Fruit fly (Drosophila melanogaster) whole organism, embryonic: ENCODE results near the gene CG34117.

Experiments
- ATbp ChIP-seq: fragments of 200-800 bp; sonication (Bioruptor generic); optimal IDR thresholded peaks from 2 replicates; lab custom pipeline; 2017; ENCODE audit warnings: missing biosample characterization, mild to moderate bottlenecking, missing genetic modification characterization, missing genetic modification reagents
- Ada2b ChIP-seq: fragments of 200-800 bp; sonication (Bioruptor generic); IDR thresholded peaks from 2 replicates; pipeline ENCODE4 v1.3.6; 2022; ENCODE audit warnings: missing biosample characterization, missing genetic modification characterization
- Adf1 ChIP-seq: fragments of 200-800 bp; sonication (Bioruptor generic); IDR thresholded peaks from 2 replicates; pipeline ENCODE4 v1.3.6; 2022; ENCODE audit warnings: missing biosample characterization, missing genetic modification characterization
- Awh ChIP-seq: fragments of 200-800 bp; sonication (Bioruptor generic); IDR thresholded peaks from 2 replicates; pipeline ENCODE4, ENCODE4 v1.3.6; 2022; ENCODE audit warnings: missing biosample characterization, missing genetic modification characterization
- Blimp-1 ChIP-seq: fragments of 200-800 bp; sonication (Bioruptor generic); optimal IDR thresholded peaks from 3 replicates; lab custom pipeline; 2018; ENCODE audit warnings: missing biosample characterization, missing genetic modification characterization, mild to moderate bottlenecking, moderate library complexity, missing genetic modification reagents
- CG10462 ChIP-seq: fragments of 200-800 bp; sonication (Bioruptor generic); optimal IDR thresholded peaks from 2 replicates; lab custom pipeline; 2016; ENCODE audit warnings: missing biosample characterization, missing genetic modification characterization
- CG10565 ChIP-seq: fragments of 200-800 bp; sonication (Bioruptor generic); optimal IDR thresholded peaks from 3 replicates; lab custom pipeline; 2016; ENCODE audit warnings: missing biosample characterization, mild to moderate bottlenecking, missing genetic modification characterization
- CG11723 ChIP-seq: fragments of 200-800 bp; sonication (Bioruptor generic); optimal IDR thresholded peaks from 2 replicates; lab custom pipeline; 2017; ENCODE audit warnings: missing biosample characterization, mild to moderate bottlenecking, missing genetic modification characterization
- CG13775 ChIP-seq: fragments of 200-800 bp; sonication (Bioruptor generic); optimal IDR thresholded peaks from 3 replicates; lab custom pipeline; 2017; ENCODE audit warnings: missing biosample characterization, mild to moderate bottlenecking, missing genetic modification characterization
- CG15011 ChIP-seq: fragments of 200-800 bp; sonication (Bioruptor generic); optimal IDR thresholded peaks from 3 replicates; lab custom pipeline; 2018; ENCODE audit warnings: missing biosample characterization, mild to moderate bottlenecking, missing genetic modification characterization
- CG15269 ChIP-seq: fragments of 200-800 bp; sonication (Bioruptor generic); optimal IDR thresholded peaks from 2 replicates; lab custom pipeline; 2018; ENCODE audit warnings: missing biosample characterization, mild to moderate bottlenecking, missing genetic modification characterization, moderate library complexity
- CG17802 ChIP-seq: fragments of 200-800 bp; sonication (Bioruptor generic); optimal IDR thresholded peaks from 2 replicates; lab custom pipeline; 2018; ENCODE audit warnings: missing biosample characterization, mild to moderate bottlenecking, missing genetic modification characterization, moderate library complexity
- CG1832 ChIP-seq: fragments of 200-800 bp; sonication (Bioruptor generic); optimal IDR thresholded peaks from 2 replicates; lab custom pipeline; 2017; ENCODE audit warnings: missing biosample characterization, mild to moderate bottlenecking, missing genetic modification characterization, inconsistent platforms
- CG2678 ChIP-seq: fragments of 200-800 bp; sonication (Bioruptor generic); optimal IDR thresholded peaks from 3 replicates; lab custom pipeline; 2019; ENCODE audit warnings: missing biosample characterization, mild to moderate bottlenecking, missing genetic modification characterization, moderate library complexity
- CG2875 ChIP-seq: fragments of 200-800 bp; sonication (Bioruptor generic); optimal IDR thresholded peaks from 2 replicates; lab custom pipeline; 2017; ENCODE audit warnings: missing biosample characterization, mild to moderate bottlenecking, missing genetic modification characterization, missing genetic modification reagents
- CG34224 ChIP-seq: fragments of 200-800 bp; sonication (Bioruptor generic); IDR thresholded peaks from 3 replicates; pipeline ENCODE4 v1.3.6; 2022; ENCODE audit warnings: missing biosample characterization, missing genetic modification characterization; ENCODE audit not compliant: partially characterized antibody
- CG4730 ChIP-seq: fragments of 200-800 bp; sonication (Bioruptor generic); IDR thresholded peaks from 2 replicates; pipeline ENCODE4 v1.3.6; 2022; ENCODE audit warnings: missing biosample characterization, missing genetic modification characterization
- CG6689 ChIP-seq: fragments of 200-800 bp; sonication (Bioruptor generic); IDR thresholded peaks from 2 replicates; pipeline ENCODE4 v1.3.6; 2022; ENCODE audit warnings: missing biosample characterization, missing genetic modification characterization
- CG6813 ChIP-seq: fragments of 200-800 bp; sonication (Bioruptor generic); optimal IDR thresholded peaks from 2 replicates; lab custom pipeline; 2017; ENCODE audit warnings: missing biosample characterization, missing genetic modification characterization, mild to moderate bottlenecking, moderate library complexity, missing genetic modification reagents
- CG6854 ChIP-seq: fragments of 200-800 bp; sonication (Bioruptor generic); optimal IDR thresholded peaks from 3 replicates; lab custom pipeline; 2017; ENCODE audit warnings: missing biosample characterization, mild to moderate bottlenecking, missing genetic modification characterization
- CG8478 ChIP-seq: fragments of >200 bp; optimal IDR thresholded peaks from 2 replicates; lab custom pipeline; 2018
- CG9932 ChIP-seq: fragments of 200-800 bp; sonication (Bioruptor generic); IDR thresholded peaks from 2 replicates; pipeline ENCODE4 v1.3.6; 2022; ENCODE audit warnings: missing biosample characterization, missing genetic modification characterization
- D19A ChIP-seq: fragments of 200-800 bp; optimal IDR thresholded peaks from 3 replicates; lab custom pipeline; 2019; ENCODE audit warnings: missing biosample characterization, mild to moderate bottlenecking, missing genetic modification characterization, moderate library complexity
- Dad ChIP-seq: fragments of 200-800 bp; sonication (Bioruptor generic); optimal IDR thresholded peaks from 3 replicates; lab custom pipeline; 2016; ENCODE audit warnings: missing biosample characterization, missing genetic modification characterization
- Dfd ChIP-seq, 2 experiments: fragments of >200 bp; optimal IDR thresholded peaks; 2 replicates each; lab custom pipeline; 2017; ENCODE audit warnings: missing biosample characterization in 2 of 2, missing genetic modification characterization in 2 of 2
- Eip74EF ChIP-seq, 2 experiments: fragments of 200-800 bp in 1 of 2; fragments of >200 bp in 1 of 2; sonication (Bioruptor generic) in 1 of 2; optimal IDR thresholded peaks; 2 replicates each; lab custom pipeline; 2017 to 2019; ENCODE audit warnings: missing biosample characterization in 2 of 2, missing genetic modification characterization in 2 of 2, mild to moderate bottlenecking in 1 of 2, moderate library complexity in 1 of 2
- Ets65A ChIP-seq: fragments of 200-800 bp; sonication (Bioruptor generic); peaks from one replicate; lab custom pipeline; 2016; ENCODE audit warnings: missing biosample characterization, missing genetic modification characterization
- H2.0 ChIP-seq: fragments of 200-800 bp; sonication (Bioruptor generic); IDR thresholded peaks from 2 replicates; pipeline ENCODE4 v1.3.6; 2022; ENCODE audit warnings: missing biosample characterization, missing genetic modification characterization
- Hmr ChIP-seq: fragments of 200-800 bp; sonication (Bioruptor generic); optimal IDR thresholded peaks from 3 replicates; lab custom pipeline; 2017; ENCODE audit warnings: mild to moderate bottlenecking, missing biosample characterization, missing genetic modification reagents, missing genetic modification characterization
- MESR4 ChIP-seq: fragments of 200-800 bp; sonication (Bioruptor generic); optimal IDR thresholded peaks from 2 replicates; lab custom pipeline; 2018; ENCODE audit warnings: missing biosample characterization, mild to moderate bottlenecking, missing genetic modification characterization, moderate library complexity
- Mad ChIP-seq: fragments of 200-800 bp; sonication (Bioruptor generic); optimal IDR thresholded peaks from 2 replicates; lab custom pipeline; 2016; ENCODE audit warnings: missing biosample characterization, missing genetic modification characterization
- NC2α ChIP-seq: fragments of 200-800 bp; sonication (Bioruptor generic); optimal IDR thresholded peaks from 2 replicates; lab custom pipeline; 2016; ENCODE audit warnings: missing biosample characterization, missing genetic modification characterization
- Neu2 ChIP-seq: fragments of 200-800 bp; sonication (Bioruptor generic); optimal IDR thresholded peaks from 3 replicates; lab custom pipeline; 2016; ENCODE audit warnings: missing biosample characterization, missing genetic modification characterization, borderline replicate concordance
- Rx ChIP-seq: fragments of 200-800 bp; sonication (Bioruptor generic); IDR thresholded peaks from 2 replicates; pipeline ENCODE4 v1.3.6; 2022; ENCODE audit warnings: missing biosample characterization, missing genetic modification characterization
- Ssrp ChIP-seq: fragments of 200-800 bp; sonication (Bioruptor generic); optimal IDR thresholded peaks from 2 replicates; lab custom pipeline; 2018; ENCODE audit warnings: missing biosample characterization, mild to moderate bottlenecking, missing genetic modification characterization, moderate library complexity
- abd-A ChIP-seq: fragments of 200-800 bp; sonication (Bioruptor generic); optimal IDR thresholded peaks from 3 replicates; lab custom pipeline; 2019; ENCODE audit warnings: missing biosample characterization, mild to moderate bottlenecking, missing genetic modification characterization, moderate library complexity
- chif ChIP-seq, 2 experiments: fragments of 200-800 bp; sonication (Bioruptor generic); optimal IDR thresholded peaks; 3 replicates each; lab custom pipeline; 2016; ENCODE audit warnings: missing biosample characterization in 2 of 2, missing genetic modification characterization in 2 of 2
- en ChIP-seq: fragments of 200-800 bp; sonication (Bioruptor generic); optimal IDR thresholded peaks from 2 replicates; lab custom pipeline; 2016; ENCODE audit warnings: missing biosample characterization, missing genetic modification characterization
- eve ChIP-seq, 2 experiments: fragments of >200 bp; optimal IDR thresholded peaks; 2 replicates each; lab custom pipeline; 2017; ENCODE audit warnings: missing biosample characterization in 2 of 2, missing genetic modification characterization in 2 of 2
- exex ChIP-seq: fragments of 200-800 bp; sonication (Bioruptor generic); optimal IDR thresholded peaks from 4 replicates; lab custom pipeline; 2018; ENCODE audit warnings: missing biosample characterization, mild to moderate bottlenecking, missing genetic modification characterization, moderate library complexity
- lov ChIP-seq, 2 experiments: fragments of 200-800 bp in 1 of 2; fragments of >200 bp in 1 of 2; sonication (Bioruptor generic) in 1 of 2; IDR thresholded peaks in 1 of 2; optimal IDR thresholded peaks in 1 of 2; 2 replicates in 1 of 2; 3 replicates in 1 of 2; pipeline versions ENCODE4 v1.3.6 to Lab custom; 2017 to 2022; ENCODE audit warnings: missing biosample characterization in 1 of 2, missing genetic modification characterization in 1 of 2
- ranshi ChIP-seq: fragments of 200-800 bp; sonication (Bioruptor generic); IDR thresholded peaks from 2 replicates; pipeline ENCODE4 v1.3.6; 2022; ENCODE audit warnings: missing biosample characterization, missing genetic modification characterization
- sens ChIP-seq: fragments of 200-800 bp; sonication (Bioruptor generic); peaks from one replicate; lab custom pipeline; 2016; ENCODE audit warnings: missing biosample characterization, missing genetic modification characterization
- so ChIP-seq: fragments of 200-800 bp; sonication (Bioruptor generic); IDR thresholded peaks from 3 replicates; pipeline ENCODE4 v1.3.6; 2022; ENCODE audit warnings: missing biosample characterization, missing genetic modification characterization
- stwl ChIP-seq: fragments of 200-800 bp; sonication (Bioruptor generic); optimal IDR thresholded peaks from 3 replicates; lab custom pipeline; 2018; ENCODE audit warnings: missing biosample characterization, mild to moderate bottlenecking, missing genetic modification characterization, moderate library complexity
- sug ChIP-seq: fragments of 200-800 bp; optimal IDR thresholded peaks from 2 replicates; lab custom pipeline; 2019; ENCODE audit warnings: missing biosample characterization, mild to moderate bottlenecking, missing genetic modification characterization, moderate library complexity
- tap ChIP-seq: fragments of 200-800 bp; optimal IDR thresholded peaks from 3 replicates; lab custom pipeline; 2019; ENCODE audit warnings: missing biosample characterization, mild to moderate bottlenecking, missing genetic modification characterization, moderate library complexity
- tgo ChIP-seq: fragments of 200-800 bp; sonication (Bioruptor generic); IDR thresholded peaks from 3 replicates; pipeline ENCODE4 v1.3.6; 2022; ENCODE audit warnings: missing biosample characterization, missing genetic modification characterization
- toy ChIP-seq: fragments of 200-800 bp; sonication (Bioruptor generic); IDR thresholded peaks from 2 replicates; pipeline ENCODE4 v1.3.6; 2022; ENCODE audit warnings: missing biosample characterization, missing genetic modification characterization
- twi ChIP-seq: fragments of 200-800 bp; optimal IDR thresholded peaks from 2 replicates; lab custom pipeline; 2019; ENCODE audit warnings: missing biosample characterization, mild to moderate bottlenecking, missing genetic modification characterization, moderate library complexity
- tx ChIP-seq: fragments of 200-800 bp; sonication (Bioruptor generic); optimal IDR thresholded peaks from 2 replicates; lab custom pipeline; 2016; ENCODE audit warnings: missing biosample characterization, missing genetic modification characterization

CG34117 gene

dm6 chr3R:9353276-9353652, 46.6 kb downstream of the CG34117 start (continued):
- TF ChIP-seq Hmr (peak; percentile 85), so (GFP tag; lab: Robert Waterston, UW) (no peak), ATbp (GFP tag; lab: Kevin White, UChicago) (peak; percentile 88), CG15269 (tag; lab: Kevin White, UChicago) (peak; percentile 92), chif (GFP tag; optimal IDR thresholded peaks at IDR 0.05; lab: Kevin White, UChicago) (peak; percentile 32 to 41), Awh (GFP tag; lab: Robert Waterston, UW) (no peak), Dad (GFP tag; lab: Kevin White, UChicago) (no peak), lov (optimal IDR thresholded peaks at IDR 0.05; lab: Kevin White, UChicago) (no peak), lov (GFP tag; IDR thresholded peaks at IDR 0.05; lab: Robert Waterston, UW) (no peak), Eip74EF (GFP tag; optimal IDR thresholded peaks at IDR 0.05; lab: Kevin White, UChicago) (peak in 1 of 2 experiments; percentile 88), Rx (no peak), tap (peak; percentile 92), CG2875 (GFP tag; lab: Kevin White, UChicago) (peak; percentile 77), tgo (GFP tag; lab: Robert Waterston, UW) (no peak), Ada2b (GFP tag; lab: Robert Waterston, UW) (no peak), NC2α (GFP tag; lab: Kevin White, UChicago) (no peak), CG8478 (lab: Kevin White, UChicago) (no peak), abd-A (peak; percentile 56), Ets65A (GFP tag; lab: Kevin White, UChicago) (peak; percentile 91), CG10462 (GFP tag; lab: Kevin White, UChicago) (peak; percentile 80), CG13775 (GFP tag; lab: Kevin White, UChicago) (peak; percentile 83), sens (peak; percentile 97), Ssrp (tag; lab: Kevin White, UChicago) (peak; percentile 88), Mad (GFP tag; lab: Kevin White, UChicago) (peak; percentile 37), CG15011 (GFP tag; lab: Kevin White, UChicago) (peak; percentile 72), CG4730 (GFP tag; lab: Robert Waterston, UW) (no peak), twi (tag; lab: Kevin White, UChicago) (peak; percentile 70), D19A (tag; lab: Kevin White, UChicago) (peak; percentile 90), MESR4 (no peak), stwl (tag; lab: Kevin White, UChicago) (no peak), Neu2 (no peak), Blimp-1 (peak; percentile 92), Adf1 (GFP tag; lab: Robert Waterston, UW) (no peak), eve (GFP tag; optimal IDR thresholded peaks at IDR 0.05; lab: Kevin White, UChicago) (peak in 1 of 2 experiments; percentile 91), sug (tag; lab: Kevin White, UChicago) (no peak), H2.0 (no peak), CG6854 (peak; percentile 89), CG1832 (GFP tag; lab: Kevin White, UChicago) (no peak), CG10565 (GFP tag; lab: Kevin White, UChicago) (no peak), CG11723 (GFP tag; lab: Kevin White, UChicago) (peak; percentile 61), CG6813 (GFP tag; lab: Kevin White, UChicago) (peak; percentile 85), en (no peak), toy (GFP tag; lab: Robert Waterston, UW) (no peak), CG6689 (GFP tag; lab: Robert Waterston, UW) (no peak), CG34224 (GFP tag; lab: Robert Waterston, UW) (no peak), tx (GFP tag; lab: Kevin White, UChicago) (peak; percentile 22), CG17802 (tag; lab: Kevin White, UChicago) (peak; percentile 26), Dfd (GFP tag; optimal IDR thresholded peaks at IDR 0.05; lab: Kevin White, UChicago) (no peak), CG2678 (peak; percentile 95), ranshi (GFP tag; lab: Robert Waterston, UW) (no peak), exex (tag; lab: Kevin White, UChicago) (peak; percentile 51), CG9932 (no peak)
